Worm (Caenorhabditis elegans) whole organism, late embryonic: ENCODE results near the gene B0457.2.

Source experiments
- ama-1 ChIP-seq: fragments of 150-350 bp; optimal IDR thresholded peaks from 2 replicates; lab custom pipeline; 2014
- ceh-9 ChIP-seq: sonication (generic microtip); optimal IDR thresholded peaks from 2 replicates; lab custom pipeline; 2016; ENCODE audit warnings: mild to moderate bottlenecking, missing genetic modification characterization, inconsistent platforms, missing compliant biosample characterization
- elt-2 ChIP-seq: sonication (generic microtip); optimal IDR thresholded peaks from 2 replicates; lab custom pipeline; 2016; ENCODE audit warnings: missing genetic modification reagents, missing genetic modification characterization, missing compliant biosample characterization
- hlh-8 ChIP-seq: sonication (generic microtip); optimal IDR thresholded peaks from 2 replicates; lab custom pipeline; 2016; ENCODE audit warnings: missing genotype, missing genetic modification characterization, missing compliant biosample characterization
- nhr-11 ChIP-seq: fragments of 150-350 bp; optimal IDR thresholded peaks from 2 replicates; lab custom pipeline; 2014; ENCODE audit warnings: missing biosample characterization, missing genetic modification characterization
- syd-9 ChIP-seq: sonication (generic microtip); optimal IDR thresholded peaks from 2 replicates; lab custom pipeline; 2016; ENCODE audit warnings: mild to moderate bottlenecking, missing genetic modification characterization, moderate library complexity, missing compliant biosample characterization

- TF ChIP-seq nhr-11 (tag; lab: Kevin White, UChicago) (no peak), hlh-8 (tag; lab: Kevin White, UChicago) (no peak), syd-9 (no peak), ama-1 (lab: Kevin White, UChicago) (no peak), elt-2 (tag; lab: Kevin White, UChicago) (no peak), ceh-9 (tag; lab: Kevin White, UChicago) (no peak)
These were observed 9.7 kb downstream of the B0457.2 start for ce11 chrII:8916656-8917055.
